Worm (Caenorhabditis elegans): ENCODE data around the gene F53C3.1.

F53C3.1 gene

ce11 chrII:3911716-3912115, at the start of gene F53C3.1:
Gene F53C3.1, plus strand, starts transcription at chrII:3912016.
- TF ChIP-seq ceh-16 (tag; optimal IDR thresholded peaks at IDR 0.05) (no peak), ceh-82 (tag; optimal IDR thresholded peaks at IDR 0.05) (no peak), ztf-11 (tag; optimal IDR thresholded peaks at IDR 0.05) (no peak), fos-1 (tag; optimal IDR thresholded peaks at IDR 0.05) (no peak), nhr-76 (tag; optimal IDR thresholded peaks at IDR 0.05) (no peak), eor-1 (tag; optimal IDR thresholded peaks at IDR 0.05) (no peak), lsy-12 (tag; optimal IDR thresholded peaks at IDR 0.05) (no peak), mdl-1 (tag; optimal IDR thresholded peaks at IDR 0.05) (no peak), fkh-10 (GFP tag; optimal IDR thresholded peaks at IDR 0.05) (no peak), ama-1 (optimal IDR thresholded peaks at IDR 0.05) (no peak), nhr-43 (tag; optimal IDR thresholded peaks at IDR 0.05; ENCODE audit: poor library complexity, severe bottlenecking) (no peak), elt-3 (tag; optimal IDR thresholded peaks at IDR 0.05) (no peak), sea-2 (GFP tag; optimal IDR thresholded peaks at IDR 0.05) (no peak), pqm-1 (tag; optimal IDR thresholded peaks at IDR 0.05) (no peak), daf-12 (tag; optimal IDR thresholded peaks at IDR 0.05) (no peak), snpc-4 (tag; optimal IDR thresholded peaks at IDR 0.05) (no peak), fkh-2 (tag; optimal IDR thresholded peaks at IDR 0.05) (no peak), nhr-28 (tag; optimal IDR thresholded peaks at IDR 0.05) (no peak), unc-39 (tag; optimal IDR thresholded peaks at IDR 0.05) (no peak)

ce11 chrII:3862053-3862452, 49.8 kb upstream of the F53C3.1 start:
- TF ChIP-seq fkh-2 (tag; optimal IDR thresholded peaks at IDR 0.05) (no peak), nhr-23 (tag; optimal IDR thresholded peaks at IDR 0.05) (peak; percentile 7), elt-1 (tag; optimal IDR thresholded peaks at IDR 0.05) (peak; percentile 60)

ce11 chrII:3864652-3865051, 47.2 kb upstream of the F53C3.1 start, which contains the start of gene nhr-261:
Gene nhr-261, minus strand, starts transcription at chrII:3864752.
- TF ChIP-seq eor-1 (tag; optimal IDR thresholded peaks at IDR 0.05) = no peak
- TF ChIP-seq egl-5 (tag; optimal IDR thresholded peaks at IDR 0.05) = no peak
- no peak for TF ChIP-seq nhr-23 (tag; optimal IDR thresholded peaks at IDR 0.05)
- TF ChIP-seq ceh-28 (tag; optimal IDR thresholded peaks at IDR 0.05) = no peak
- TF ChIP-seq lin-39 (tag; optimal IDR thresholded peaks at IDR 0.05) = no peak
- TF ChIP-seq nhr-12 (tag; optimal IDR thresholded peaks at IDR 0.05) = no peak
- no peak for TF ChIP-seq lsy-12 (tag; optimal IDR thresholded peaks at IDR 0.05)
- TF ChIP-seq mdl-1 (tag; optimal IDR thresholded peaks at IDR 0.05) = no peak

- TF ChIP-seq mdl-1 (tag; optimal IDR thresholded peaks at IDR 0.05) (no peak), lin-15B (tag; optimal IDR thresholded peaks at IDR 0.05) (no peak)
These were observed 42.2 kb upstream of the F53C3.1 start, which contains the start of gene oac-10 for ce11 chrII:3869601-3870000. Gene oac-10, plus strand, starts transcription at chrII:3869901.

- TF ChIP-seq jun-1 (tag; optimal IDR thresholded peaks at IDR 0.05) (no peak), lin-39 (tag; optimal IDR thresholded peaks at IDR 0.05) (no peak)
These were observed 34.7 kb upstream of the F53C3.1 start, which contains the start of gene nep-3 for ce11 chrII:3877127-3877526. Gene nep-3, minus strand, starts transcription at chrII:3877227.

ce11 chrII:3877874-3878273, 33.9 kb upstream of the F53C3.1 start, which contains the start of gene sdz-7:
Gene sdz-7, minus strand, starts transcription at chrII:3877974.
- TF ChIP-seq aly-2 (tag; optimal IDR thresholded peaks at IDR 0.05) = no peak
- no peak for TF ChIP-seq lin-15B (tag; optimal IDR thresholded peaks at IDR 0.05)

- TF ChIP-seq unc-62 (GFP tag; optimal IDR thresholded peaks at IDR 0.05) (no peak), nhr-76 (tag; optimal IDR thresholded peaks at IDR 0.05) (no peak), nhr-237 (tag; optimal IDR thresholded peaks at IDR 0.05) (no peak), nhr-67 (tag; optimal IDR thresholded peaks at IDR 0.05) (no peak), ceh-82 (tag; optimal IDR thresholded peaks at IDR 0.05) (no peak), snpc-4 (tag; optimal IDR thresholded peaks at IDR 0.05) (no peak), nfya-1 (tag; optimal IDR thresholded peaks at IDR 0.05; ENCODE audit: insufficient read depth) (no peak), elt-1 (tag; optimal IDR thresholded peaks at IDR 0.05) (no peak), aly-2 (tag; optimal IDR thresholded peaks at IDR 0.05) (no peak), lin-39 (tag; optimal IDR thresholded peaks at IDR 0.05) (no peak), nhr-43 (tag; optimal IDR thresholded peaks at IDR 0.05; ENCODE audit: poor library complexity, severe bottlenecking) (no peak), nhr-25 (tag; optimal IDR thresholded peaks at IDR 0.05) (no peak), nhr-11 (tag; optimal IDR thresholded peaks at IDR 0.05) (no peak), ceh-16 (tag; optimal IDR thresholded peaks at IDR 0.05) (no peak), lin-15B (tag; optimal IDR thresholded peaks at IDR 0.05) (no peak), jun-1 (tag; optimal IDR thresholded peaks at IDR 0.05) (no peak), egl-27 (tag; optimal IDR thresholded peaks at IDR 0.05) (no peak)
These were observed 33.5 kb upstream of the F53C3.1 start, which contains the start of gene srh-250 for ce11 chrII:3878330-3878729. Gene srh-250, plus strand, starts transcription at chrII:3878630.

All from whole organism, L3 larva.